Fruit fly (Drosophila melanogaster): ENCODE measurements around the gene Sld5.

DNA sequence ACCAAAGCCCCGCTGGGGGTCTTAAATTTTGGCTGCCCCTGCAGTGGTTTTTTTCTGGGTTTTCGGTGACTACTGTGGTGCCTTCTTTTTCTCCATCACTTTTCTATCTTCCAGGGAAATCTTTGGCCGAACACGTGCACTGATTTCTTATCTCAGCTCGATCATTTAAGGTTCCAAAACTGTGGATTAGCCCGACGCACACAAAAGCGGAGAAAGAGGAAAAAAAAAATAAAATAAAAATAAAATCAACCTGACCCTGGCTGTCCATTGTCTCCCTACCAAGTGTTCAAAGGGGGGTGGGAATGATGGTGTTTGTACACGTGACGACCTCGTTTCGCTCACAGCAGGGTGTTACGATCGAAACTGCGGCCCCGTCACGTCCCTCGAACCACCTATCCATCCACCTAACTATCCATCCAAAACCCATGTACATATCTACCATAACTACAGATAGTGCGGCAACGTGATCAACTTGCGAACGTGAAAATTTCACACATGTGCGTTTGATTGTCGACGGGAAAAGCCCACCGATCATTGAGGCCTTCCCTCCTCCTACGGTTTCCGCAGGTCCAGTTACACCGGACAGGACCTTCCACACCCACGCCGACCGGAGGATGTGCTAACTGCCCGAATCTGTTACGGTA, 29.6 kb downstream of the Sld5 start:
- no peak for TF ChIP-seq CG1621 (tag; optimal IDR thresholded peaks at IDR 0.05)
- TF ChIP-seq CG10669 (GFP tag; optimal IDR thresholded peaks at IDR 0.05): no peak
- TF ChIP-seq CG7368 (GFP tag; optimal IDR thresholded peaks at IDR 0.05): no peak
- TF ChIP-seq CG6854 (GFP tag; optimal IDR thresholded peaks at IDR 0.05): no peak
- no peak for TF ChIP-seq CG10631 (GFP tag; optimal IDR thresholded peaks at IDR 0.05)

All from whole organism, prepupa.